Worm (Caenorhabditis elegans) whole organism, young adult: ENCODE data around the gene cdc-48.1.
A peak's percentile ranks its signal among the peaks of the same experiment; 100 is the strongest.

Experiments used
- B0019.2 ChIP-seq: fragments of 200-800 bp; sonication (Bioruptor generic); conservative IDR thresholded peaks from 2 replicates; pipeline ENCODE4 v1.3.6; 2022; ENCODE audit warnings: missing genetic modification reagents, missing genetic modification characterization, missing compliant biosample characterization
- B0035.1 ChIP-seq: sonication (generic microtip); optimal IDR thresholded peaks from 2 replicates; lab custom pipeline; 2016; ENCODE audit warnings: missing genetic modification characterization, mild to moderate bottlenecking, missing compliant biosample characterization, missing genotype, missing genetic modification reagents
- B0261.1 ChIP-seq: sonication (generic microtip); optimal IDR thresholded peaks from 2 replicates; lab custom pipeline; 2016; ENCODE audit warnings: mild to moderate bottlenecking, missing genetic modification characterization, moderate library complexity, missing compliant biosample characterization
- B0336.3 ChIP-seq: fragments of 200-800 bp; sonication (Bioruptor generic); IDR thresholded peaks from 2 replicates; pipeline ENCODE4 v1.3.6; 2022; ENCODE audit warnings: missing genetic modification characterization, missing compliant biosample characterization
- C17E4.6 ChIP-seq: fragments of 200-800 bp; sonication (Bioruptor generic); IDR thresholded peaks from 2 replicates; pipeline ENCODE4 v1.3.6; 2022; ENCODE audit warnings: missing genetic modification reagents, missing genetic modification characterization, missing compliant biosample characterization
- D2030.7 ChIP-seq: fragments of 200-800 bp; sonication (Bioruptor generic); IDR thresholded peaks from 2 replicates; pipeline ENCODE4 v1.3.6; 2022; ENCODE audit warnings: missing genetic modification reagents, missing genetic modification characterization, missing compliant biosample characterization
- F10E7.11 ChIP-seq: sonication (generic microtip); optimal IDR thresholded peaks from 2 replicates; lab custom pipeline; 2017; ENCODE audit warnings: mild to moderate bottlenecking, missing genetic modification characterization, moderate library complexity, missing compliant biosample characterization
- F33H1.4 ChIP-seq: fragments of 200-800 bp; sonication (Bioruptor generic); IDR thresholded peaks from 2 replicates; pipeline ENCODE4 v1.3.6; 2022; ENCODE audit warnings: missing genetic modification reagents, missing genetic modification characterization, missing compliant biosample characterization
- F49E8.2 ChIP-seq: sonication (generic microtip); optimal IDR thresholded peaks from 3 replicates; lab custom pipeline; 2017; ENCODE audit warnings: missing genetic modification characterization, mild to moderate bottlenecking, missing compliant biosample characterization, antibody characterized with exemption, moderate library complexity; ENCODE audit not compliant: insufficient read depth
- T26A5.8 ChIP-seq: sonication (generic microtip); optimal IDR thresholded peaks from 2 replicates; lab custom pipeline; 2016; ENCODE audit warnings: missing genetic modification characterization, missing compliant biosample characterization
- Y53F4B.3 ChIP-seq: fragments of 200-800 bp; sonication (Bioruptor generic); IDR thresholded peaks from 2 replicates; pipeline ENCODE4 v1.3.6; 2022; ENCODE audit warnings: missing genetic modification reagents, missing genetic modification characterization, missing compliant biosample characterization
- atf-7 ChIP-seq: sonication (generic microtip); optimal IDR thresholded peaks from 2 replicates; lab custom pipeline; 2017; ENCODE audit warnings: mild to moderate bottlenecking, missing genetic modification characterization, missing compliant biosample characterization
- athp-1 ChIP-seq: sonication (generic microtip); optimal IDR thresholded peaks from 2 replicates; lab custom pipeline; 2017; ENCODE audit warnings: mild to moderate bottlenecking, missing genetic modification characterization, missing compliant biosample characterization
- attf-3 ChIP-seq: fragments of 200-800 bp; sonication (Bioruptor generic); conservative IDR thresholded peaks from 2 replicates; pipeline ENCODE4 v1.3.6; 2022; ENCODE audit warnings: missing genetic modification reagents, missing genetic modification characterization, missing compliant biosample characterization
- bed-1 ChIP-seq: fragments of 200-800 bp; sonication (Bioruptor generic); IDR thresholded peaks from 2 replicates; pipeline ENCODE4 v1.3.6; 2022; ENCODE audit warnings: missing genetic modification reagents, missing genetic modification characterization, missing compliant biosample characterization
- cebp-1 ChIP-seq, 2 experiments: fragments of 200-800 bp in 1 of 2; sonication (Bioruptor generic) in 1 of 2; sonication (generic microtip) in 1 of 2; IDR thresholded peaks in 1 of 2; optimal IDR thresholded peaks in 1 of 2; 2 replicates each; pipeline versions ENCODE4 v1.3.6 to Lab custom; 2017 to 2022; ENCODE audit warnings: missing compliant biosample characterization in 2 of 2, missing genetic modification characterization in 2 of 2, mild to moderate bottlenecking in 1 of 2, missing genetic modification reagents in 1 of 2, moderate library complexity in 1 of 2
- cebp-2 ChIP-seq: fragments of 200-800 bp; sonication (Bioruptor generic); IDR thresholded peaks from 2 replicates; pipeline ENCODE4 v1.3.6; 2022; ENCODE audit warnings: missing genetic modification characterization, missing compliant biosample characterization
- dpl-1 ChIP-seq: fragments of 150-350 bp; optimal IDR thresholded peaks from 2 replicates; lab custom pipeline; 2014; ENCODE audit warnings: missing biosample characterization, missing genetic modification reagents, missing genetic modification characterization
- egrh-3 ChIP-seq: fragments of 200-800 bp; sonication (Bioruptor generic); IDR thresholded peaks from 2 replicates; pipeline ENCODE4 v1.3.6; 2022; ENCODE audit warnings: missing genetic modification reagents, missing genetic modification characterization, missing compliant biosample characterization
- ets-4 ChIP-seq: fragments of 200-800 bp; sonication (Bioruptor generic); optimal IDR thresholded peaks from 2 replicates; lab custom pipeline; 2018; ENCODE audit warnings: mild to moderate bottlenecking, missing genetic modification characterization, missing compliant biosample characterization
- gei-17 ChIP-seq: fragments of 200-800 bp; sonication (Bioruptor generic); optimal IDR thresholded peaks from 2 replicates; lab custom pipeline; 2018; ENCODE audit warnings: mild to moderate bottlenecking, missing genetic modification characterization, missing compliant biosample characterization
- hlh-26 ChIP-seq: fragments of 200-800 bp; sonication (Bioruptor generic); conservative IDR thresholded peaks from 2 replicates; pipeline ENCODE4 v1.3.6; 2022; ENCODE audit warnings: missing genetic modification reagents, missing genetic modification characterization, missing compliant biosample characterization
- hmg-20 ChIP-seq: fragments of 200-800 bp; sonication (Bioruptor generic); IDR thresholded peaks from 2 replicates; pipeline ENCODE4 v1.3.6; 2022; ENCODE audit warnings: missing genetic modification reagents, missing genetic modification characterization, missing compliant biosample characterization
- let-607 ChIP-seq, 2 experiments: fragments of 200-800 bp in 1 of 2; sonication (Bioruptor generic) in 1 of 2; sonication (generic microtip) in 1 of 2; optimal IDR thresholded peaks; 2 replicates each; lab custom pipeline; 2016 to 2018; ENCODE audit warnings: mild to moderate bottlenecking in 2 of 2, missing compliant biosample characterization in 2 of 2, missing genetic modification characterization in 2 of 2, moderate library complexity in 2 of 2, missing genotype in 1 of 2
- lin-26 ChIP-seq: fragments of 200-800 bp; sonication (Bioruptor generic); IDR thresholded peaks from 2 replicates; pipeline ENCODE4 v1.3.6; 2022; ENCODE audit warnings: missing genetic modification reagents, missing genetic modification characterization, missing compliant biosample characterization
- lin-35 ChIP-seq, 3 experiments: fragments of 150-350 bp in 2 of 3; sonication (generic microtip) in 1 of 3; optimal IDR thresholded peaks; 2 replicates each; lab custom pipeline; 2014 to 2018; ENCODE audit warnings: missing biosample characterization in 3 of 3, missing genetic modification characterization in 3 of 3, missing genetic modification reagents in 3 of 3
- madf-10 ChIP-seq: sonication (generic microtip); optimal IDR thresholded peaks from 2 replicates; lab custom pipeline; 2016; ENCODE audit warnings: mild to moderate bottlenecking, missing genetic modification characterization, missing compliant biosample characterization
- madf-8 ChIP-seq: fragments of 200-800 bp; sonication (Bioruptor generic); conservative IDR thresholded peaks from 2 replicates; pipeline ENCODE4 v1.3.6; 2022; ENCODE audit warnings: missing genetic modification reagents, missing genetic modification characterization, missing compliant biosample characterization
- mes-4 ChIP-seq: sonication (generic microtip); optimal IDR thresholded peaks from 2 replicates; lab custom pipeline; 2016; ENCODE audit warnings: missing genotype, missing genetic modification characterization, missing compliant biosample characterization
- mxl-1 ChIP-seq: sonication (generic microtip); optimal IDR thresholded peaks from 2 replicates; lab custom pipeline; 2016; ENCODE audit warnings: missing genetic modification characterization, missing compliant biosample characterization
- nfya-1 ChIP-seq: sonication (generic microtip); optimal IDR thresholded peaks from 2 replicates; lab custom pipeline; 2017; ENCODE audit warnings: antibody characterized with exemption, missing compliant biosample characterization, missing genetic modification characterization, borderline replicate concordance; ENCODE audit not compliant: insufficient read depth
- nfya-2 ChIP-seq: fragments of 200-800 bp; sonication (Bioruptor generic); IDR thresholded peaks from 2 replicates; pipeline ENCODE4 v1.3.6; 2022; ENCODE audit warnings: missing genetic modification reagents, missing genetic modification characterization, missing compliant biosample characterization
- nhr-179 ChIP-seq: sonication (generic microtip); optimal IDR thresholded peaks from 2 replicates; lab custom pipeline; 2016; ENCODE audit warnings: mild to moderate bottlenecking, missing genetic modification characterization, missing compliant biosample characterization
- nhr-80 ChIP-seq: sonication (generic microtip); optimal IDR thresholded peaks from 2 replicates; lab custom pipeline; 2016; ENCODE audit warnings: missing genetic modification characterization, missing compliant biosample characterization
- nhr-90 ChIP-seq: sonication (generic microtip); optimal IDR thresholded peaks from 2 replicates; lab custom pipeline; 2016; ENCODE audit warnings: missing genotype, mild to moderate bottlenecking, missing genetic modification characterization, missing compliant biosample characterization
- rcor-1 ChIP-seq: fragments of 200-800 bp; sonication (Bioruptor generic); IDR thresholded peaks from 2 replicates; pipeline ENCODE4 v1.3.6; 2022; ENCODE audit warnings: missing genetic modification reagents, missing genetic modification characterization, missing compliant biosample characterization
- rec-8 ChIP-seq, 2 experiments: sonication (generic microtip); optimal IDR thresholded peaks; 2 replicates each; lab custom pipeline; 2016; ENCODE audit warnings: mild to moderate bottlenecking in 2 of 2, missing genetic modification characterization in 2 of 2, missing genetic modification reagents in 2 of 2, missing genotype in 2 of 2, missing biosample characterization in 1 of 2, missing compliant biosample characterization in 1 of 2, moderate library complexity in 1 of 2
- rpc-1 ChIP-seq, 2 experiments: fragments of 150-350 bp in 1 of 2; sonication (generic microtip) in 1 of 2; optimal IDR thresholded peaks; 2 replicates each; lab custom pipeline; 2014 to 2018; ENCODE audit warnings: missing biosample characterization in 1 of 2, missing genetic modification characterization in 1 of 2, missing genetic modification reagents in 1 of 2, missing genotype in 1 of 2
- sdz-38 ChIP-seq: sonication (generic microtip); optimal IDR thresholded peaks from 2 replicates; lab custom pipeline; 2016; ENCODE audit warnings: missing genotype, missing genetic modification characterization, missing compliant biosample characterization
- sea-2 ChIP-seq: fragments of 200-800 bp; sonication (Bioruptor generic); IDR thresholded peaks from 2 replicates; pipeline ENCODE4 v1.3.6; 2022; ENCODE audit warnings: missing genetic modification characterization, missing compliant biosample characterization
- snpc-1.3 ChIP-seq: sonication (generic microtip); optimal IDR thresholded peaks from 2 replicates; lab custom pipeline; 2017; ENCODE audit warnings: missing genetic modification characterization, mild to moderate bottlenecking, missing compliant biosample characterization, antibody characterized with exemption, moderate library complexity, missing genotype, missing genetic modification reagents; ENCODE audit not compliant: insufficient read depth
- sptf-2 ChIP-seq: fragments of 200-800 bp; sonication (Bioruptor generic); optimal IDR thresholded peaks from 2 replicates; lab custom pipeline; 2018; ENCODE audit warnings: mild to moderate bottlenecking, missing genetic modification characterization, missing compliant biosample characterization
- unc-130 ChIP-seq: sonication (generic microtip); optimal IDR thresholded peaks from 2 replicates; lab custom pipeline; 2016; ENCODE audit warnings: missing genetic modification reagents, missing genetic modification characterization, missing compliant biosample characterization
- zim-3 ChIP-seq: sonication (generic microtip); optimal IDR thresholded peaks from 2 replicates; lab custom pipeline; 2017; ENCODE audit warnings: mild to moderate bottlenecking, missing genetic modification characterization, moderate library complexity, missing compliant biosample characterization
- ztf-25 ChIP-seq: fragments of 200-800 bp; sonication (Bioruptor generic); IDR thresholded peaks from 2 replicates; pipeline ENCODE4 v1.3.6; 2022; ENCODE audit warnings: missing genetic modification reagents, missing genetic modification characterization, missing compliant biosample characterization
- ztf-3 ChIP-seq: fragments of 200-800 bp; sonication (Bioruptor generic); optimal IDR thresholded peaks from 2 replicates; lab custom pipeline; 2018; ENCODE audit warnings: mild to moderate bottlenecking, missing genetic modification characterization, missing compliant biosample characterization

cdc-48.1 gene

ce11 chrII:10541923-10542486 lies 21.2 kb downstream of the cdc-48.1 start, which contains the start of gene pro-1 (continued):
- no peak for TF ChIP-seq egrh-3 (GFP tag; lab: Robert Waterston, UW)
- TF ChIP-seq nhr-90 (tag; lab: Kevin White, UChicago) = no peak
- no peak for TF ChIP-seq nhr-179
- TF ChIP-seq ets-4 (GFP tag; lab: Kevin White, UChicago) = no peak
- peak; percentile 15 for TF ChIP-seq nhr-80 (tag; lab: Kevin White, UChicago)
- TF ChIP-seq dpl-1 (GFP tag; lab: Kevin White, UChicago) = no peak
- TF ChIP-seq attf-3 = peak; percentile 36; the same call in 1 of the 2 replicates
- no peak for TF ChIP-seq F49E8.2 (tag; lab: Kevin White, UChicago)
- peak; percentile 76 for TF ChIP-seq F10E7.11 (tag; lab: Kevin White, UChicago)
- TF ChIP-seq lin-26 (GFP tag; lab: Robert Waterston, UW) = no peak; the same call in none of the 2 replicates
- TF ChIP-seq ztf-3 (GFP tag; lab: Kevin White, UChicago) = peak; percentile 14
- peak; percentile 31 for TF ChIP-seq madf-10 (tag; lab: Kevin White, UChicago)
- TF ChIP-seq T26A5.8 (tag; lab: Kevin White, UChicago) = peak; percentile 50
- no peak for TF ChIP-seq nfya-2 (GFP tag; lab: Robert Waterston, UW)
- TF ChIP-seq lin-35 (GFP tag; optimal IDR thresholded peaks at IDR 0.05; lab: Kevin White, UChicago) = peak in 2 of 3 experiments; percentile 40 to 79
- TF ChIP-seq B0035.1 (tag; lab: Kevin White, UChicago) = peak; percentile 88
- TF ChIP-seq gei-17 (GFP tag; lab: Kevin White, UChicago) = peak; percentile 72
- TF ChIP-seq Y53F4B.3 = peak; percentile 52; the same call in 1 of the 2 replicates
- TF ChIP-seq B0336.3 = peak; percentile 4; the same call in 1 of the 2 replicates
- peak; percentile 18 for TF ChIP-seq B0261.1 (tag; lab: Kevin White, UChicago)
- TF ChIP-seq B0019.2 (GFP tag; lab: Robert Waterston, UW) = no peak; the same call in 1 of the 2 replicates
- no peak for TF ChIP-seq hlh-26
- peak; percentile 53 for TF ChIP-seq F33H1.4 (GFP tag; lab: Robert Waterston, UW)
- no peak for TF ChIP-seq bed-1
- TF ChIP-seq ztf-25 (GFP tag; lab: Robert Waterston, UW) = 0 out of 2 replicates have a peak, but pooled peaks have one; percentile 7
- TF ChIP-seq rec-8 (tag; optimal IDR thresholded peaks at IDR 0.05; lab: Kevin White, UChicago) = no peak
- no peak for TF ChIP-seq unc-130 (GFP tag; lab: Kevin White, UChicago)
- peak; percentile 99 for TF ChIP-seq athp-1
- no peak for TF ChIP-seq nfya-1
- TF ChIP-seq rpc-1 (optimal IDR thresholded peaks at IDR 0.05; lab: Kevin White, UChicago) = no peak
- TF ChIP-seq rpc-1 (tag; optimal IDR thresholded peaks at IDR 0.05; lab: Kevin White, UChicago) = no peak
- peak; percentile 36; the same call in 1 of the 2 replicates for TF ChIP-seq D2030.7 (GFP tag; lab: Robert Waterston, UW)
- TF ChIP-seq atf-7 (tag; lab: Kevin White, UChicago) = peak; percentile 81
- TF ChIP-seq cebp-1 (GFP tag; IDR thresholded peaks at IDR 0.05; lab: Robert Waterston, UW) = peak; percentile 18; the same call in 1 of the 2 replicates
- TF ChIP-seq cebp-1 (tag; optimal IDR thresholded peaks at IDR 0.05; lab: Kevin White, UChicago) = peak; percentile 89
- TF ChIP-seq mxl-1 (tag; lab: Kevin White, UChicago) = no peak
- no peak for TF ChIP-seq mes-4 (tag; lab: Kevin White, UChicago)
- TF ChIP-seq rcor-1 (GFP tag; lab: Robert Waterston, UW) = peak; percentile 52; the same call in 1 of the 2 replicates
- TF ChIP-seq snpc-1.3 (tag; lab: Kevin White, UChicago) = peak; percentile 63
- TF ChIP-seq zim-3 (tag; lab: Kevin White, UChicago) = peak; percentile 77
- TF ChIP-seq let-607 (tag; optimal IDR thresholded peaks at IDR 0.05; lab: Kevin White, UChicago) = peak; percentile 35 to 53
- 0 out of 2 replicates have a peak, but pooled peaks have one; percentile 5 for TF ChIP-seq madf-8
- TF ChIP-seq sptf-2 (GFP tag; lab: Kevin White, UChicago) = no peak
- peak; percentile 30; the same call in 1 of the 2 replicates for TF ChIP-seq hmg-20 (GFP tag; lab: Robert Waterston, UW)
- no peak for TF ChIP-seq C17E4.6 (GFP tag; lab: Robert Waterston, UW)
- TF ChIP-seq cebp-2 (GFP tag; lab: Robert Waterston, UW) = peak; percentile 72
- TF ChIP-seq sdz-38 = no peak
- 0 out of 2 replicates have a peak, but pooled peaks have one; percentile 9 for TF ChIP-seq sea-2 (GFP tag; lab: Robert Waterston, UW)
